Fruit fly (Drosophila melanogaster) whole organism, embryonic: ENCODE results near the gene GILT3.

Source experiments
- Bdp1 ChIP-seq: fragments of 200-800 bp; sonication (Bioruptor generic); optimal IDR thresholded peaks from 3 replicates; lab custom pipeline; 2016; ENCODE audit warnings: missing biosample characterization, missing genetic modification characterization
- CG13296 ChIP-seq: fragments of 200-800 bp; sonication (Bioruptor generic); optimal IDR thresholded peaks from 3 replicates; lab custom pipeline; 2018; ENCODE audit warnings: missing biosample characterization, mild to moderate bottlenecking, missing genetic modification characterization
- CG13775 ChIP-seq: fragments of 200-800 bp; sonication (Bioruptor generic); optimal IDR thresholded peaks from 3 replicates; lab custom pipeline; 2017; ENCODE audit warnings: missing biosample characterization, mild to moderate bottlenecking, missing genetic modification characterization
- CG14441 ChIP-seq: fragments of 200-800 bp; sonication (Bioruptor generic); IDR thresholded peaks from 2 replicates; pipeline ENCODE4 v1.3.6; 2022; ENCODE audit warnings: missing biosample characterization, missing genetic modification characterization
- CG15073 ChIP-seq: fragments of 200-800 bp; sonication (Bioruptor generic); optimal IDR thresholded peaks from 2 replicates; lab custom pipeline; 2016; ENCODE audit warnings: missing biosample characterization, missing genetic modification characterization
- CG18619 ChIP-seq: fragments of 200-800 bp; sonication (Bioruptor generic); optimal IDR thresholded peaks from 3 replicates; lab custom pipeline; 2017; ENCODE audit warnings: missing biosample characterization, mild to moderate bottlenecking, missing genetic modification characterization
- CG32767 ChIP-seq: fragments of 200-800 bp; sonication (Bioruptor generic); IDR thresholded peaks from 2 replicates; pipeline ENCODE4 v1.3.6; 2022; ENCODE audit warnings: missing biosample characterization, missing genetic modification characterization
- CG7556 ChIP-seq: fragments of 200-800 bp; sonication (Bioruptor generic); optimal IDR thresholded peaks from 2 replicates; lab custom pipeline; 2017; ENCODE audit warnings: missing biosample characterization, mild to moderate bottlenecking, missing genetic modification characterization
- CG7745 ChIP-seq: fragments of 200-800 bp; sonication (Bioruptor generic); optimal IDR thresholded peaks from 2 replicates; lab custom pipeline; 2018; ENCODE audit warnings: missing biosample characterization, mild to moderate bottlenecking, missing genetic modification characterization, moderate library complexity
- CG7839 ChIP-seq: fragments of 200-800 bp; sonication (Bioruptor generic); optimal IDR thresholded peaks from 3 replicates; lab custom pipeline; 2018; ENCODE audit warnings: missing biosample characterization, mild to moderate bottlenecking, missing genetic modification characterization, moderate library complexity
- CG8089 ChIP-seq: fragments of 200-800 bp; sonication (Bioruptor generic); optimal IDR thresholded peaks from 3 replicates; lab custom pipeline; 2016; ENCODE audit warnings: missing biosample characterization, missing genetic modification characterization
- CG8281 ChIP-seq: fragments of 200-800 bp; sonication (Bioruptor generic); optimal IDR thresholded peaks from 2 replicates; lab custom pipeline; 2018; ENCODE audit warnings: missing biosample characterization, mild to moderate bottlenecking, missing genetic modification characterization, moderate library complexity
- CG8478 ChIP-seq: fragments of >200 bp; optimal IDR thresholded peaks from 2 replicates; lab custom pipeline; 2018
- CHES-1-like ChIP-seq: fragments of 200-800 bp; sonication (Bioruptor generic); optimal IDR thresholded peaks from 2 replicates; lab custom pipeline; 2016; ENCODE audit warnings: missing biosample characterization, missing genetic modification characterization
- Dbx ChIP-seq: fragments of 200-800 bp; sonication (Bioruptor generic); IDR thresholded peaks from 3 replicates; pipeline ENCODE4 v1.3.6; 2022; ENCODE audit warnings: missing biosample characterization, missing genetic modification characterization
- Dek ChIP-seq: fragments of 200-800 bp; sonication (Bioruptor generic); optimal IDR thresholded peaks from 3 replicates; lab custom pipeline; 2019; ENCODE audit warnings: missing biosample characterization, mild to moderate bottlenecking, missing genetic modification characterization, moderate library complexity
- E2f1 ChIP-seq: fragments of 200-800 bp; sonication (Bioruptor generic); IDR thresholded peaks from 2 replicates; pipeline ENCODE4 v1.3.6; 2022; ENCODE audit warnings: missing biosample characterization, missing genetic modification characterization
- H15 ChIP-seq: fragments of 200-800 bp; sonication (Bioruptor generic); IDR thresholded peaks from 3 replicates; pipeline ENCODE4 v1.3.6; 2022; ENCODE audit warnings: missing biosample characterization, missing genetic modification characterization
- HHEX ChIP-seq: fragments of 200-800 bp; sonication (Bioruptor generic); optimal IDR thresholded peaks from 3 replicates; lab custom pipeline; 2017; ENCODE audit warnings: missing biosample characterization, mild to moderate bottlenecking, missing genetic modification characterization, missing genetic modification reagents
- HLH54F ChIP-seq: fragments of 200-800 bp; sonication (Bioruptor generic); optimal IDR thresholded peaks from 3 replicates; lab custom pipeline; 2016; ENCODE audit warnings: missing biosample characterization, missing genetic modification characterization
- Neu2 ChIP-seq: fragments of 200-800 bp; sonication (Bioruptor generic); optimal IDR thresholded peaks from 3 replicates; lab custom pipeline; 2016; ENCODE audit warnings: missing biosample characterization, missing genetic modification characterization, borderline replicate concordance
- Nf-YA ChIP-seq: fragments of 200-800 bp; sonication (Bioruptor generic); IDR thresholded peaks from 2 replicates; pipeline ENCODE4 v1.3.6; 2022; ENCODE audit warnings: missing biosample characterization, missing genetic modification characterization
- Oli ChIP-seq: fragments of 200-800 bp; sonication (Bioruptor generic); optimal IDR thresholded peaks from 2 replicates; lab custom pipeline; 2018; ENCODE audit warnings: missing biosample characterization, mild to moderate bottlenecking, missing genetic modification characterization, moderate library complexity
- Opbp ChIP-seq: fragments of 200-800 bp; sonication (Bioruptor generic); IDR thresholded peaks from 3 replicates; pipeline ENCODE4 v1.3.6; 2022; ENCODE audit warnings: missing biosample characterization, missing genetic modification characterization; ENCODE audit not compliant: partially characterized antibody
- Scr ChIP-seq: fragments of 200-800 bp; sonication (Bioruptor generic); IDR thresholded peaks from 2 replicates; pipeline ENCODE4 v1.3.6; 2022; ENCODE audit warnings: missing biosample characterization, missing genetic modification characterization; ENCODE audit not compliant: partially characterized antibody
- Sox100B ChIP-seq: fragments of 200-800 bp; sonication (Bioruptor generic); optimal IDR thresholded peaks from 3 replicates; lab custom pipeline; 2018; ENCODE audit warnings: missing biosample characterization, mild to moderate bottlenecking, missing genetic modification characterization
- Sox102F ChIP-seq: fragments of 200-800 bp; sonication (Bioruptor generic); optimal IDR thresholded peaks from 2 replicates; lab custom pipeline; 2018; ENCODE audit warnings: missing biosample characterization, mild to moderate bottlenecking, missing genetic modification characterization, moderate library complexity
- bcd ChIP-seq: fragments of 200-800 bp; sonication (Bioruptor generic); optimal IDR thresholded peaks from 2 replicates; lab custom pipeline; 2017; ENCODE audit warnings: missing biosample characterization, mild to moderate bottlenecking, missing genetic modification characterization
- cas ChIP-seq: fragments of 200-800 bp; sonication (Bioruptor generic); IDR thresholded peaks from 2 replicates; pipeline ENCODE4 v1.3.6; 2022; ENCODE audit warnings: missing biosample characterization, missing genetic modification characterization
- cg ChIP-seq: fragments of 200-800 bp; sonication (Bioruptor generic); optimal IDR thresholded peaks from 3 replicates; lab custom pipeline; 2019; ENCODE audit warnings: missing biosample characterization, mild to moderate bottlenecking, missing genetic modification characterization, moderate library complexity
- chif ChIP-seq, 2 experiments: fragments of 200-800 bp; sonication (Bioruptor generic); optimal IDR thresholded peaks; 3 replicates each; lab custom pipeline; 2016; ENCODE audit warnings: missing biosample characterization in 2 of 2, missing genetic modification characterization in 2 of 2
- chm ChIP-seq: fragments of 200-800 bp; sonication (Bioruptor generic); IDR thresholded peaks from 2 replicates; pipeline ENCODE4 v1.3.6; 2022; ENCODE audit warnings: missing biosample characterization, missing genetic modification characterization
- crc ChIP-seq: fragments of 200-800 bp; sonication (Bioruptor generic); optimal IDR thresholded peaks from 2 replicates; lab custom pipeline; 2016; ENCODE audit warnings: missing biosample characterization, missing genetic modification characterization
- cwo ChIP-seq: fragments of 200-800 bp; sonication (Bioruptor generic); optimal IDR thresholded peaks from 3 replicates; lab custom pipeline; 2017; ENCODE audit warnings: missing biosample characterization, missing genetic modification characterization, mild to moderate bottlenecking, moderate library complexity, missing genetic modification reagents
- dmrt11E ChIP-seq: fragments of 200-800 bp; sonication (Bioruptor generic); optimal IDR thresholded peaks from 3 replicates; lab custom pipeline; 2018; ENCODE audit warnings: missing biosample characterization, mild to moderate bottlenecking, missing genetic modification characterization, moderate library complexity
- eve ChIP-seq, 2 experiments: fragments of >200 bp; optimal IDR thresholded peaks; 2 replicates each; lab custom pipeline; 2017; ENCODE audit warnings: missing biosample characterization in 2 of 2, missing genetic modification characterization in 2 of 2
- eyg ChIP-seq: fragments of 200-800 bp; sonication (Bioruptor generic); optimal IDR thresholded peaks from 3 replicates; lab custom pipeline; 2016; ENCODE audit warnings: missing biosample characterization, missing genetic modification characterization
- gfzf ChIP-seq: fragments of 200-800 bp; sonication (Bioruptor generic); optimal IDR thresholded peaks from 2 replicates; lab custom pipeline; 2016; ENCODE audit warnings: missing biosample characterization, mild to moderate bottlenecking, missing genetic modification characterization, moderate library complexity
- hb ChIP-seq: fragments of 200-800 bp; sonication (Bioruptor generic); IDR thresholded peaks from 3 replicates; pipeline ENCODE4 v1.3.6; 2022; ENCODE audit warnings: missing biosample characterization, missing genetic modification characterization; ENCODE audit not compliant: partially characterized antibody
- insv ChIP-seq, 2 experiments: fragments of 200-800 bp; sonication (Bioruptor generic); optimal IDR thresholded peaks; 3 replicates each; lab custom pipeline; 2016 to 2018; ENCODE audit warnings: missing biosample characterization in 2 of 2, missing genetic modification characterization in 2 of 2
- kni ChIP-seq: fragments of 200-800 bp; sonication (Bioruptor generic); optimal IDR thresholded peaks from 3 replicates; lab custom pipeline; 2017; ENCODE audit warnings: mild to moderate bottlenecking, missing biosample characterization, missing genetic modification reagents, missing genetic modification characterization
- odd ChIP-seq: fragments of 200-800 bp; sonication (Bioruptor generic); optimal IDR thresholded peaks from 2 replicates; lab custom pipeline; 2017; ENCODE audit warnings: missing biosample characterization, mild to moderate bottlenecking, missing genetic modification characterization
- onecut ChIP-seq: fragments of 200-800 bp; sonication (Bioruptor generic); IDR thresholded peaks from 2 replicates; pipeline ENCODE4 v1.3.6; 2022; ENCODE audit warnings: missing biosample characterization, missing genetic modification characterization
- ro ChIP-seq: fragments of 200-800 bp; sonication (Bioruptor generic); IDR thresholded peaks from 2 replicates; pipeline ENCODE4 v1.3.6; 2022; ENCODE audit warnings: missing biosample characterization, missing genetic modification characterization
- run ChIP-seq: fragments of 200-800 bp; sonication (Bioruptor generic); optimal IDR thresholded peaks from 3 replicates; lab custom pipeline; 2018; ENCODE audit warnings: missing biosample characterization, mild to moderate bottlenecking, missing genetic modification characterization
- sqz ChIP-seq: fragments of 200-800 bp; sonication (Bioruptor generic); optimal IDR thresholded peaks from 3 replicates; lab custom pipeline; 2018; ENCODE audit warnings: missing biosample characterization, mild to moderate bottlenecking, missing genetic modification characterization
- sr ChIP-seq: fragments of 200-800 bp; sonication (Bioruptor generic); IDR thresholded peaks from 3 replicates; pipeline ENCODE4 v1.3.6; 2022; ENCODE audit warnings: missing biosample characterization, missing genetic modification characterization
- stc ChIP-seq: fragments of 200-800 bp; sonication (Bioruptor generic); IDR thresholded peaks from 2 replicates; pipeline ENCODE4 v1.3.6; 2022; ENCODE audit warnings: missing biosample characterization, missing genetic modification characterization
- vnd ChIP-seq: fragments of 200-800 bp; sonication (Bioruptor generic); IDR thresholded peaks from 3 replicates; pipeline ENCODE4 v1.3.6; 2022; ENCODE audit warnings: missing biosample characterization, missing genetic modification characterization; ENCODE audit not compliant: partially characterized antibody

GILT3 gene

dm6 chr3R:23723381-23724034 is 46.4 kb downstream of the GILT3 start (continued):
- no peak for TF ChIP-seq Neu2 (GFP tag; lab: Kevin White, UChicago)
- no peak for TF ChIP-seq ro (GFP tag; lab: Robert Waterston, UW)
- TF ChIP-seq eyg (GFP tag; lab: Kevin White, UChicago): peak; percentile 75
- peak; percentile 6 for TF ChIP-seq CHES-1-like
- peak; percentile 52 for TF ChIP-seq CG8281 (tag; lab: Kevin White, UChicago)
- no peak for TF ChIP-seq CG7745 (tag; lab: Kevin White, UChicago)
- TF ChIP-seq sr (GFP tag; lab: Robert Waterston, UW): peak; percentile 83
- TF ChIP-seq kni (GFP tag; lab: Kevin White, UChicago): peak; percentile 70
- peak; percentile 71 for TF ChIP-seq CG13296 (GFP tag; lab: Kevin White, UChicago)
- peak; percentile 78; the same call in 2 of the 3 replicates for TF ChIP-seq Dbx (GFP tag; lab: Robert Waterston, UW)
- 0 out of 2 replicates have a peak, but pooled peaks have one; percentile 58 for TF ChIP-seq chm (GFP tag; lab: Robert Waterston, UW)
- TF ChIP-seq chif (GFP tag; optimal IDR thresholded peaks at IDR 0.05; lab: Kevin White, UChicago): peak in 1 of 2 experiments; percentile 35
- TF ChIP-seq gfzf (GFP tag; lab: Kevin White, UChicago): no peak
- peak; percentile 84 for TF ChIP-seq HHEX (GFP tag; lab: Kevin White, UChicago)
- TF ChIP-seq dmrt11E (tag; lab: Kevin White, UChicago): no peak
- peak; percentile 49 for TF ChIP-seq sqz (GFP tag; lab: Kevin White, UChicago)
- TF ChIP-seq onecut: peak; percentile 75
- TF ChIP-seq CG15073 (GFP tag; lab: Kevin White, UChicago): no peak
- TF ChIP-seq CG7556 (GFP tag; lab: Kevin White, UChicago): no peak
- TF ChIP-seq Oli (tag; lab: Kevin White, UChicago): no peak
- TF ChIP-seq CG8478 (lab: Kevin White, UChicago): no peak
- no peak for TF ChIP-seq HLH54F (GFP tag; lab: Kevin White, UChicago)
- TF ChIP-seq CG14441: peak; percentile 43; the same call in 1 of the 2 replicates
- no peak for TF ChIP-seq hb
- peak; percentile 61 for TF ChIP-seq bcd (GFP tag; lab: Kevin White, UChicago)
- TF ChIP-seq CG32767 (GFP tag; lab: Robert Waterston, UW): peak; percentile 47
- TF ChIP-seq Sox102F (GFP tag; lab: Kevin White, UChicago): peak; percentile 24
- TF ChIP-seq CG8089 (GFP tag; lab: Kevin White, UChicago): no peak
- TF ChIP-seq cwo (GFP tag; lab: Kevin White, UChicago): peak; percentile 73
- peak; percentile 52; the same call in 1 of the 3 replicates for TF ChIP-seq H15 (GFP tag; lab: Robert Waterston, UW)
- no peak for TF ChIP-seq CG18619 (GFP tag; lab: Kevin White, UChicago)
- peak; percentile 20 for TF ChIP-seq Bdp1 (GFP tag; lab: Kevin White, UChicago)
- TF ChIP-seq eve (GFP tag; optimal IDR thresholded peaks at IDR 0.05; lab: Kevin White, UChicago): peak in 1 of 2 experiments; percentile 85
- TF ChIP-seq E2f1: no peak
- TF ChIP-seq Dek (tag; lab: Kevin White, UChicago): no peak
- peak; percentile 86 for TF ChIP-seq Nf-YA
- peak in 1 of 2 experiments; percentile 32 for TF ChIP-seq insv (GFP tag; optimal IDR thresholded peaks at IDR 0.05; lab: Kevin White, UChicago)
- no peak for TF ChIP-seq Scr
- no peak for TF ChIP-seq cas (GFP tag; lab: Robert Waterston, UW)
- TF ChIP-seq crc (GFP tag; lab: Kevin White, UChicago): no peak
- TF ChIP-seq Sox100B (GFP tag; lab: Kevin White, UChicago): peak; percentile 64
- TF ChIP-seq Opbp: no peak
- peak; percentile 73 for TF ChIP-seq stc (GFP tag; lab: Robert Waterston, UW)
- TF ChIP-seq cg (GFP tag; lab: Kevin White, UChicago): peak; percentile 63
- TF ChIP-seq CG7839 (tag; lab: Kevin White, UChicago): peak; percentile 22
- no peak for TF ChIP-seq CG13775 (GFP tag; lab: Kevin White, UChicago)
- peak; percentile 12 for TF ChIP-seq odd (GFP tag; lab: Kevin White, UChicago)
- TF ChIP-seq run (tag; lab: Kevin White, UChicago): peak; percentile 43
- no peak for TF ChIP-seq vnd
